Worm (Caenorhabditis elegans): ENCODE data around the gene sma-4.

DNA sequence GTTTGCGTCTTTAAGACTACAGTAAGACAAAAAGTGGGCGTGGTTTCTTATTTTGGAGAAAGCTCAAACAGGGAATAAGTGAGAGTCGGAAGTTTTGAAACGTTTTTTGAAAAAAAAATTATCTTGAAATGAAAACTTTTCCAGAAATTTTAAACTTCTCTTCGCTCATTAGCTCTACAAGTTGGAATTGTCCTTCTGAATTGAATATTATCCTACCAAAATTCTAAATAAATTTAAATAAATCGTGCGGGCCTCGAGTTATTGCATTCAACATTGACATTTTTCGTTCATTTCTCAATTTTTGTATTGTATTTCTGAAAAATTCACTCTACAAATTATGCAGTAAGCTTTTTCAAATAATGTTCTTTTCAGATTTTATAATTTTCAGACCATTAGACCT, 10.8 kb upstream of the sma-4 start, which contains the start of gene R12B2.3:
- TF ChIP-seq lir-3 (tag; optimal IDR thresholded peaks at IDR 0.05; ENCODE audit: poor library complexity) (no peak), nhr-84 (tag; optimal IDR thresholded peaks at IDR 0.05) (no peak), nhr-77 (tag; optimal IDR thresholded peaks at IDR 0.05) (no peak), mdl-1 (tag; optimal IDR thresholded peaks at IDR 0.05) (no peak), lin-35 (GFP tag; optimal IDR thresholded peaks at IDR 0.05) (no peak), hlh-4 (tag; optimal IDR thresholded peaks at IDR 0.05) (no peak), zag-1 (tag; optimal IDR thresholded peaks at IDR 0.05) (no peak), nhr-71 (tag; optimal IDR thresholded peaks at IDR 0.05) (no peak), skn-1 (tag; optimal IDR thresholded peaks at IDR 0.05) (no peak), fkh-10 (GFP tag; optimal IDR thresholded peaks at IDR 0.05) (no peak), elt-3 (tag; optimal IDR thresholded peaks at IDR 0.05) (no peak), ceh-88 (GFP tag; IDR thresholded peaks at IDR 0.05) (no peak), swsn-7 (tag; optimal IDR thresholded peaks at IDR 0.05) (no peak)
